Fruit fly (Drosophila melanogaster) whole organism, adult: ENCODE results near the gene CG31793.

Experiments
- CG1620 ChIP-seq: fragments of 200-800 bp; sonication (Bioruptor generic); optimal IDR thresholded peaks from 2 replicates; lab custom pipeline; 2016; ENCODE audit warnings: missing biosample characterization, missing genetic modification characterization
- Clk ChIP-seq: fragments of 200-800 bp; sonication (Bioruptor generic); optimal IDR thresholded peaks from 2 replicates; lab custom pipeline; 2017; ENCODE audit warnings: missing biosample characterization, missing genetic modification characterization
- bab1 ChIP-seq: fragments of 200-800 bp; sonication (Bioruptor generic); optimal IDR thresholded peaks from 3 replicates; lab custom pipeline; 2019; ENCODE audit warnings: missing biosample characterization, mild to moderate bottlenecking, missing genetic modification characterization, moderate library complexity
- kay ChIP-seq: fragments of 200-800 bp; sonication (Bioruptor generic); peaks from one replicate; lab custom pipeline; 2016; ENCODE audit warnings: missing biosample characterization, missing genetic modification characterization, borderline replicate concordance
- ovo ChIP-seq: fragments of 200-800 bp; sonication (Bioruptor generic); optimal IDR thresholded peaks from 2 replicates; lab custom pipeline; 2016; ENCODE audit warnings: missing biosample characterization, missing genetic modification characterization

- TF ChIP-seq bab1 (GFP tag; lab: Kevin White, UChicago) (no peak), Clk (GFP tag; lab: Kevin White, UChicago) (no peak), CG1620 (GFP tag; lab: Kevin White, UChicago) (no peak), ovo (no peak), kay (GFP tag; lab: Kevin White, UChicago) (no peak)
Observed at dm6 chr2L:18981484-18981883, 21.7 kb upstream of the CG31793 start.
